Worm (Caenorhabditis elegans): ENCODE data around the gene K01A11.3.

DNA sequence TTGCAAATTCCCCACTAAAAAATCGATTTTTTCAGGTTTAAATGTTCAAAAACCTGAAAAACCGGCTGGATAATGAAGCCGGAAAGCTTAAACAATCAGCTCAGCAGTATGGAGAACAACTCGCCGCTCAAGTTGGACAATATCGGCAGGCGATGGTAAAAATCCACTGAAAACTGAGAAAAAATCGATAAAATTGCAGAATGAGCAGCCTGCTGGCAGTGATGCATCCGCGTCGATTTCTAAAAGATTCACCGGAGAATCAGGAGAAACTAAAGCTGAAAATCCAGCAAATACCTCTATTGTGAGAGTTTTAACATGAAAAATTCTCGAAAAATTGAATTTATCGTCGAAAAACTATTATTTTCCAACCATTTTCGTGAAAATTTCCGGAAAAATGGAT is 46.9 kb downstream of the K01A11.3 start, which contains the start of gene golg-4:
- TF ChIP-seq T22C8.4 (GFP tag; IDR thresholded peaks at IDR 0.05) (peak; percentile 68; the same call in 1 of the 2 replicates), tab-1 (GFP tag; IDR thresholded peaks at IDR 0.05) (no peak), klf-2 (GFP tag; conservative IDR thresholded peaks at IDR 0.05) (no peak)

Data from whole organism, midembryonic.